Worm (Caenorhabditis elegans) whole organism, young adult: ENCODE data around the gene E04F6.8.

ENCODE experiments used
- F10E7.11 ChIP-seq: sonication (generic microtip); optimal IDR thresholded peaks from 2 replicates; lab custom pipeline; 2017; ENCODE audit warnings: mild to moderate bottlenecking, missing genetic modification characterization, moderate library complexity, missing compliant biosample characterization
- T26A5.8 ChIP-seq: sonication (generic microtip); optimal IDR thresholded peaks from 2 replicates; lab custom pipeline; 2016; ENCODE audit warnings: missing genetic modification characterization, missing compliant biosample characterization
- Y95B8A.8 ChIP-seq: fragments of 200-800 bp; sonication (Bioruptor generic); IDR thresholded peaks from 2 replicates; pipeline ENCODE4 v1.3.6; 2022; ENCODE audit warnings: missing genetic modification reagents, missing genetic modification characterization, missing compliant biosample characterization
- ceh-58 ChIP-seq: fragments of 200-800 bp; sonication (Bioruptor generic); IDR thresholded peaks from 2 replicates; pipeline ENCODE4 v1.3.6; 2022; ENCODE audit warnings: missing genetic modification characterization, missing compliant biosample characterization
- hsf-1 ChIP-seq: fragments of 200-800 bp; sonication (Bioruptor generic); IDR thresholded peaks from 2 replicates; pipeline ENCODE4 v1.3.6; 2022; ENCODE audit warnings: missing genetic modification reagents, missing genetic modification characterization, missing compliant biosample characterization
- lin-40 ChIP-seq: sonication (generic microtip); optimal IDR thresholded peaks from 2 replicates; lab custom pipeline; 2016; ENCODE audit warnings: missing genetic modification characterization, mild to moderate bottlenecking, missing compliant biosample characterization, missing genotype, missing genetic modification reagents
- unc-62 ChIP-seq: fragments of 150-350 bp; optimal IDR thresholded peaks from 2 replicates; lab custom pipeline; 2014; ENCODE audit warnings: missing biosample characterization, missing genetic modification reagents, missing genetic modification characterization

DNA sequence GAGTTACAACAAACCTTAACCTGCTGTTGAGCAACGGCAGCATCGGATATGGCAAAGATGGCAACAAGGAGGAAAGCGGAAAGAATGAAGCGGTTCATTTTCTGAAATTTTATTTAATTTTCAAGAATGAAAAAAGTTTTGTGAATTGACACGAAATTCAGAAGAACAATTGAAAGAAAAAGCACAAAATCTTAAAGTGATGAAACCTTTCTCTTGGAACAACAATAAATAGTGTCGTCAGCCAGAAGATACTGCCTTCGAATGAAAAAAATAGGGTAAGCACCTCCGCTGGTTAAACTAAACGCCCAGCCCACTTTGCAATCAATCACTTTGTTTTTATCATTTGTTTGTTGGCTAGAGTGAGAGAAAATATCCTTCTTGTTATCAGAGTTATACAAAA, 879 bp upstream of the E04F6.8 start, which contains the start of gene E04F6.9:
- no peak for TF ChIP-seq ceh-58 (GFP tag; lab: Robert Waterston, UW)
- TF ChIP-seq unc-62 (GFP tag; lab: Kevin White, UChicago): no peak
- no peak for TF ChIP-seq T26A5.8 (tag; lab: Kevin White, UChicago)
- TF ChIP-seq hsf-1 (GFP tag; lab: Robert Waterston, UW): no peak
- TF ChIP-seq Y95B8A.8: no peak
- no peak for TF ChIP-seq lin-40
- TF ChIP-seq F10E7.11 (tag; lab: Kevin White, UChicago): no peak
